Worm (Caenorhabditis elegans) whole organism, L4 larva: ENCODE measurements around the gene ttc-17.

Experiments used
- lir-3 ChIP-seq: sonication (generic microtip); optimal IDR thresholded peaks from 2 replicates; lab custom pipeline; 2016; ENCODE audit warnings: mild to moderate bottlenecking, missing genetic modification characterization, missing compliant biosample characterization
- nhr-237 ChIP-seq: sonication (generic microtip); optimal IDR thresholded peaks from 2 replicates; lab custom pipeline; 2017; ENCODE audit warnings: missing biosample characterization, missing genetic modification characterization
- vab-7 ChIP-seq: fragments of 200-800 bp; sonication (Bioruptor generic); IDR thresholded peaks from 2 replicates; pipeline ENCODE4 v1.3.6; 2022; ENCODE audit warnings: missing genetic modification reagents, missing genetic modification characterization, missing compliant biosample characterization

DNA sequence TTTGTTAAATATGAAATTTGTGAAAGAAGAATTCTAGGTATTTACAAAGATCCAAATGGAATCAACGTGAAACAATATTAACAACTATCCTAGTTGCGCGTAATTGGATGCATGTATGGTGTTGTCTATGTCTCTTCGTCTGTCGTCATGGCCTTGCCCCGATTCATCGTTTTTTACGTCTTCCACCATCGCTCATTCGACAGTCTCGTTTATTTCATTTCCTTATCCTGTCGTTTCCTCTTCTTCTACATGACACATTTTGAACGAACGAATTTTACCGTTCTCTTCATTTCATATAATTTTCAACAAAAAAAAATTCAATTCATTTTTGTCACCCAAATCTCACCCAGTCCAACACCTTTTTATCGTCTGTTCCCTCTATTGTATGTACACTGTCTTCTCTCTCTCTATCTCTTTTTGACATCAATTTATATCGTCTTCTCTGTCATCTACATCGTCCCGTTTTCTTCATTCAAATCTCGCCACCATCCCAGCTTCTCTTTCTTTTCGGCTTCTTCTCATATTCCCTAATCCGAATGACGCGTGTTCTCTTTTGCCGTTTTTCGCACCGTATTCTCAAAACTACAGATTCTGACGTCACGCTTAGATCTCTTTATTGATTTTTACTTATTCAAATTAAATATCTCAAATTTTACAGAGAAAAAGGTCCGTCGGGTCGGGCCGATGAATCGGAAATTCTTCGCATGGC lies at the start of gene ttc-17:
- TF ChIP-seq nhr-237 (no peak), lir-3 (tag; lab: Kevin White, UChicago) (no peak), vab-7 (GFP tag; lab: Robert Waterston, UW) (no peak)
